Fruit fly (Drosophila melanogaster): Measurements from ENCODE around the gene CG9213.

CG9213 gene

DNA sequence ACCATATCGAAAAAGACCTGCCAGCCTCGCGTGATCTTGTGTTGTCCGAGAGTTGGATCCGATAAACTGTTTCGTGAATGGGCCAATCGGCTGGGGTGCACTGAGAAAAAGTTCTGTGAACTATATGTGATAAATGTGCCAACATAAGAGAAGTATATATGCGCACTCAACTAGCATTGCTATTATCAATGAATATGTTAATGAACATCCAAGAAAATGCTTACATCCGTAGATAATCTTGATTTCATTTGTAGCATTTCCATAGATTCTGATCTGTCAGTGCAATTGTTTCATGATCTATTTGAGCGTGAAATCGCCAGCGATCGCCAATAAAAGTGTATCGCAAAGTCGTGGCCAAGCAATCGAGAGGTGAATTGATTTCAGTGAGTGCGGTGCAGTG is 26.9 kb upstream of the CG9213 start:
- TF ChIP-seq Sox102F (GFP tag; optimal IDR thresholded peaks at IDR 0.05), result no peak
- no peak for TF ChIP-seq CG34406 (GFP tag; optimal IDR thresholded peaks at IDR 0.05)
- TF ChIP-seq CG4318 (GFP tag; optimal IDR thresholded peaks at IDR 0.05), result peak; percentile 22
- TF ChIP-seq CG10669 (GFP tag; optimal IDR thresholded peaks at IDR 0.05), result no peak
- TF ChIP-seq CG6276 (GFP tag; optimal IDR thresholded peaks at IDR 0.05), result peak; percentile 42
- TF ChIP-seq CG3919 (GFP tag; optimal IDR thresholded peaks at IDR 0.05), result no peak
- no peak for TF ChIP-seq CG7368 (GFP tag; optimal IDR thresholded peaks at IDR 0.05)
- no peak for TF ChIP-seq Smox (GFP tag; optimal IDR thresholded peaks at IDR 0.05)
- no peak for TF ChIP-seq CG16779 (tag; optimal IDR thresholded peaks at IDR 0.05)
- peak; percentile 35 for TF ChIP-seq pdm3 (GFP tag; optimal IDR thresholded peaks at IDR 0.05)
- TF ChIP-seq esn (GFP tag; optimal IDR thresholded peaks at IDR 0.05), result no peak
- no peak for TF ChIP-seq CG11762 (GFP tag; optimal IDR thresholded peaks at IDR 0.05; ENCODE audit: insufficient read depth)
- no peak for TF ChIP-seq svp (GFP tag)
- no peak for TF ChIP-seq CG11294 (GFP tag; IDR thresholded peaks at IDR 0.05)
- TF ChIP-seq fkh (GFP tag; optimal IDR thresholded peaks at IDR 0.05), result no peak
- TF ChIP-seq Sox15 (GFP tag; optimal IDR thresholded peaks at IDR 0.05), result no peak
- no peak for TF ChIP-seq acj6 (GFP tag; optimal IDR thresholded peaks at IDR 0.05)
- TF ChIP-seq Blimp-1 (GFP tag; optimal IDR thresholded peaks at IDR 0.05), result no peak
- TF ChIP-seq CG31627 (GFP tag; optimal IDR thresholded peaks at IDR 0.05), result no peak
- TF ChIP-seq Gug (GFP tag; IDR thresholded peaks at IDR 0.05), result no peak
- TF ChIP-seq spab (GFP tag; optimal IDR thresholded peaks at IDR 0.05), result no peak
- no peak for TF ChIP-seq Hr39 (GFP tag; optimal IDR thresholded peaks at IDR 0.05)
- no peak for TF ChIP-seq CG3032 (tag; optimal IDR thresholded peaks at IDR 0.05)
- TF ChIP-seq eg (GFP tag; IDR thresholded peaks at IDR 0.05), result peak; percentile 42; the same call in 1 of the 3 replicates
- no peak for TF ChIP-seq Met (GFP tag; optimal IDR thresholded peaks at IDR 0.05)
- TF ChIP-seq CG6792 (GFP tag; optimal IDR thresholded peaks at IDR 0.05), result no peak
- peak; percentile 36 for TF ChIP-seq OdsH (GFP tag; optimal IDR thresholded peaks at IDR 0.05)
- no peak for TF ChIP-seq CG11902 (GFP tag; optimal IDR thresholded peaks at IDR 0.05)
- TF ChIP-seq CG6163 (GFP tag; IDR thresholded peaks at IDR 0.05), result 0 out of 3 replicates have a peak, but pooled peaks have one; percentile 12
- no peak for TF ChIP-seq fd59A (GFP tag; optimal IDR thresholded peaks at IDR 0.05)
- 0 out of 3 replicates have a peak, but pooled peaks have one; percentile 24 for TF ChIP-seq CG8119 (GFP tag; IDR thresholded peaks at IDR 0.05)
- TF ChIP-seq salr (GFP tag; optimal IDR thresholded peaks at IDR 0.05), result no peak
- no peak for TF ChIP-seq Eip75B (GFP tag; optimal IDR thresholded peaks at IDR 0.05)
- TF ChIP-seq CG8319 (GFP tag; optimal IDR thresholded peaks at IDR 0.05), result no peak
- peak; percentile 52; the same call in 1 of the 2 replicates for TF ChIP-seq CG15336 (GFP tag; IDR thresholded peaks at IDR 0.05)
- no peak for TF ChIP-seq ss (GFP tag; optimal IDR thresholded peaks at IDR 0.05)
- peak; percentile 11 for TF ChIP-seq net (GFP tag; optimal IDR thresholded peaks at IDR 0.05)
- TF ChIP-seq CG10631 (GFP tag; optimal IDR thresholded peaks at IDR 0.05), result peak; percentile 15
- TF ChIP-seq Hr38 (GFP tag; optimal IDR thresholded peaks at IDR 0.05), result no peak
- TF ChIP-seq Eip78C (GFP tag), result peak; percentile 66
- TF ChIP-seq dac (GFP tag; optimal IDR thresholded peaks at IDR 0.05), result peak; percentile 19
- TF ChIP-seq Lpt (GFP tag; optimal IDR thresholded peaks at IDR 0.05), result peak; percentile 34
- no peak for TF ChIP-seq Ets21C (GFP tag; optimal IDR thresholded peaks at IDR 0.05)
- TF ChIP-seq topi (GFP tag; optimal IDR thresholded peaks at IDR 0.05), result no peak
- TF ChIP-seq CG9139 (GFP tag; optimal IDR thresholded peaks at IDR 0.05), result no peak
- TF ChIP-seq Sox14 (GFP tag; optimal IDR thresholded peaks at IDR 0.05), result no peak
- no peak for TF ChIP-seq CG1621 (tag; optimal IDR thresholded peaks at IDR 0.05)
- TF ChIP-seq vri (GFP tag; optimal IDR thresholded peaks at IDR 0.05), result no peak
- no peak for TF ChIP-seq dsx (GFP tag; optimal IDR thresholded peaks at IDR 0.05; ENCODE audit: poor library complexity, severe bottlenecking)
- no peak for TF ChIP-seq fd85E (GFP tag; optimal IDR thresholded peaks at IDR 0.05)
- no peak for TF ChIP-seq CG8632 (GFP tag; optimal IDR thresholded peaks at IDR 0.05)
- no peak for TF ChIP-seq lz (GFP tag; optimal IDR thresholded peaks at IDR 0.05)
- TF ChIP-seq Eip93F (GFP tag; optimal IDR thresholded peaks at IDR 0.05), result no peak
